Worm (Caenorhabditis elegans) whole organism, L3 larva: ENCODE results near the gene math-7.

Experiments
- ceh-16 ChIP-seq: sonication (generic microtip); optimal IDR thresholded peaks from 2 replicates; lab custom pipeline; 2017; ENCODE audit warnings: missing biosample characterization, missing genetic modification characterization
- daf-12 ChIP-seq: fragments of 150-350 bp; optimal IDR thresholded peaks from 2 replicates; lab custom pipeline; 2014; ENCODE audit warnings: missing biosample characterization, missing genetic modification reagents, missing genetic modification characterization
- egl-5 ChIP-seq: fragments of 150-350 bp; optimal IDR thresholded peaks from 2 replicates; lab custom pipeline; 2017; ENCODE audit warnings: missing biosample characterization, missing genetic modification reagents, missing genetic modification characterization, inconsistent platforms
- hmg-11 ChIP-seq: sonication (generic microtip); optimal IDR thresholded peaks from 2 replicates; lab custom pipeline; 2016; ENCODE audit warnings: missing genetic modification characterization, missing compliant biosample characterization
- jun-1 ChIP-seq: fragments of 150-350 bp; optimal IDR thresholded peaks from 2 replicates; lab custom pipeline; 2014; ENCODE audit warnings: missing biosample characterization, missing genetic modification reagents, missing genetic modification characterization
- lin-15B ChIP-seq: fragments of 150-350 bp; optimal IDR thresholded peaks from 2 replicates; lab custom pipeline; 2014; ENCODE audit warnings: missing biosample characterization, missing genetic modification characterization
- nfya-1 ChIP-seq: sonication (generic microtip); optimal IDR thresholded peaks from 2 replicates; lab custom pipeline; 2017; ENCODE audit warnings: missing genetic modification characterization, mild to moderate bottlenecking, missing compliant biosample characterization, antibody characterized with exemption, moderate library complexity; ENCODE audit not compliant: insufficient read depth
- nhr-11 ChIP-seq: fragments of 150-350 bp; optimal IDR thresholded peaks from 2 replicates; lab custom pipeline; 2014; ENCODE audit warnings: missing biosample characterization, missing genetic modification characterization
- nhr-28 ChIP-seq: fragments of 150-350 bp; optimal IDR thresholded peaks from 2 replicates; lab custom pipeline; 2014; ENCODE audit warnings: missing biosample characterization, missing genetic modification characterization
- nhr-43 ChIP-seq: sonication (generic microtip); optimal IDR thresholded peaks from 2 replicates; lab custom pipeline; 2016; ENCODE audit warnings: mild to moderate bottlenecking, missing genetic modification characterization, missing compliant biosample characterization; ENCODE audit not compliant: poor library complexity, severe bottlenecking
- skn-1 ChIP-seq: fragments of 150-350 bp; optimal IDR thresholded peaks from 2 replicates; lab custom pipeline; 2014; ENCODE audit warnings: missing biosample characterization, missing genetic modification characterization
- snpc-4 ChIP-seq: fragments of 150-350 bp; optimal IDR thresholded peaks from 2 replicates; lab custom pipeline; 2014; ENCODE audit warnings: missing biosample characterization, missing genetic modification characterization
- unc-39 ChIP-seq: sonication (generic microtip); optimal IDR thresholded peaks from 4 replicates; lab custom pipeline; 2017; ENCODE audit warnings: missing biosample characterization, missing genetic modification characterization
- ztf-11 ChIP-seq: fragments of 150-350 bp; optimal IDR thresholded peaks from 2 replicates; lab custom pipeline; 2014; ENCODE audit warnings: missing biosample characterization, missing genetic modification characterization

ce11 chrII:1848109-1848508 lies 38.2 kb downstream of the math-7 start, which contains the start of gene fbxb-97:
- TF ChIP-seq snpc-4 (no peak), egl-5 (tag; lab: Kevin White, UChicago) (no peak), lin-15B (tag; lab: Kevin White, UChicago) (no peak), daf-12 (no peak), ztf-11 (tag; lab: Kevin White, UChicago) (no peak), nhr-11 (tag; lab: Kevin White, UChicago) (no peak), nhr-43 (no peak), jun-1 (tag; lab: Kevin White, UChicago) (no peak), skn-1 (no peak), nfya-1 (tag; lab: Kevin White, UChicago) (no peak), unc-39 (tag; lab: Kevin White, UChicago) (no peak), hmg-11 (tag; lab: Kevin White, UChicago) (no peak), ceh-16 (no peak), nhr-28 (tag; lab: Kevin White, UChicago) (no peak)
